Worm (Caenorhabditis elegans): ENCODE results near the gene Y2H9A.6.

DNA sequence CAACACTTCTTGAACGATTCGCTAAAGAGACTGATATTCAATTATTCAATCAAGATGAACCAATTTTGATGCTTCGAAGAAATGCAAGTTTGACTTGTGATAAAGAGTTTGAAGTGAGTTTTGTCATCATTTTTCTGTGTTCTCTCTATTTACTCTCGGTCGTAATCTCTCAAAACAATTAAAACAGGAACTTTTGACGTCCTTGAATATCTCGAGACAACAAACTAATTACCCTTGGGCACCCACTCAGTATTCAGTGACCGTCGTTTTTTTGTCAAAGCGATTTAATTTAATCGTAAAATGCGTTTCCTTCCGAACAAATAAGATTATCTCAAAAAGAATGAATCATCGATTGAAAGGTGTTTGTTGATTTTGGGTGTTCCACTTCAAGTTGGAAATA lies 20.5 kb downstream of the Y2H9A.6 start:
- TF ChIP-seq F13C5.2 (tag; optimal IDR thresholded peaks at IDR 0.05) (no peak), ama-1 (optimal IDR thresholded peaks at IDR 0.05) (no peak), hmg-4 (GFP tag; optimal IDR thresholded peaks at IDR 0.05) (no peak), flt-1 (GFP tag; IDR thresholded peaks at IDR 0.05) (no peak), hnd-1 (tag; optimal IDR thresholded peaks at IDR 0.05) (no peak), ceh-13 (GFP tag; optimal IDR thresholded peaks at IDR 0.05) (no peak), scrt-1 (GFP tag; IDR thresholded peaks at IDR 0.05) (no peak), hmbx-1 (tag; optimal IDR thresholded peaks at IDR 0.05) (no peak), tbx-11 (GFP tag; IDR thresholded peaks at IDR 0.05) (no peak), tra-4 (tag; optimal IDR thresholded peaks at IDR 0.05) (no peak)

Measured in whole organism, early embryonic.